Worm (Caenorhabditis elegans) whole organism, mixed stage, embryonic: ENCODE measurements around the gene Y54G2A.40.
A peak's percentile ranks its signal among the peaks of the same experiment; 100 is the strongest.

Experiments
- M03D4.4 ChIP-seq: sonication (generic microtip); optimal IDR thresholded peaks from 2 replicates; lab custom pipeline; 2017; ENCODE audit warnings: mild to moderate bottlenecking, missing genetic modification characterization, missing compliant biosample characterization
- bed-3 ChIP-seq: fragments of 200-800 bp; sonication (Bioruptor generic); optimal IDR thresholded peaks from 3 replicates; lab custom pipeline; 2018; ENCODE audit warnings: mild to moderate bottlenecking, missing genetic modification characterization, moderate library complexity, missing compliant biosample characterization
- ceh-39 ChIP-seq: fragments of 150-350 bp; optimal IDR thresholded peaks from 2 replicates; lab custom pipeline; 2014; ENCODE audit warnings: missing biosample characterization, missing genetic modification characterization
- ceh-83 ChIP-seq: fragments of 200-800 bp; sonication (Bioruptor generic); optimal IDR thresholded peaks from 2 replicates; lab custom pipeline; 2018; ENCODE audit warnings: mild to moderate bottlenecking, missing genetic modification characterization, missing compliant biosample characterization
- elt-1 ChIP-seq: sonication (generic microtip); optimal IDR thresholded peaks from 2 replicates; lab custom pipeline; 2017; ENCODE audit warnings: missing genetic modification characterization, mild to moderate bottlenecking, missing compliant biosample characterization, antibody characterized with exemption, moderate library complexity, borderline replicate concordance; ENCODE audit not compliant: insufficient read depth
- flh-1 ChIP-seq: fragments of 200-800 bp; sonication (Bioruptor generic); optimal IDR thresholded peaks from 2 replicates; lab custom pipeline; 2018; ENCODE audit warnings: mild to moderate bottlenecking, missing genetic modification characterization, moderate library complexity, missing compliant biosample characterization
- lin-13 ChIP-seq: fragments of 150-350 bp; optimal IDR thresholded peaks from 2 replicates; lab custom pipeline; 2014; ENCODE audit warnings: missing biosample characterization, missing genetic modification characterization
- lin-32 ChIP-seq: fragments of 200-800 bp; sonication (Bioruptor generic); optimal IDR thresholded peaks from 2 replicates; lab custom pipeline; 2018; ENCODE audit warnings: mild to moderate bottlenecking, missing genetic modification characterization, missing compliant biosample characterization
- lsy-2 ChIP-seq: fragments of 150-350 bp; optimal IDR thresholded peaks from 2 replicates; lab custom pipeline; 2014; ENCODE audit warnings: missing biosample characterization, missing genetic modification characterization
- nhr-12 ChIP-seq: fragments of 150-350 bp; optimal IDR thresholded peaks from 2 replicates; lab custom pipeline; 2014; ENCODE audit warnings: missing biosample characterization, missing genetic modification characterization
- nhr-2 ChIP-seq: fragments of 150-350 bp; optimal IDR thresholded peaks from 2 replicates; lab custom pipeline; 2014; ENCODE audit warnings: missing biosample characterization, missing genetic modification characterization
- nhr-237 ChIP-seq: fragments of 150-350 bp; optimal IDR thresholded peaks from 2 replicates; lab custom pipeline; 2014; ENCODE audit warnings: missing biosample characterization, missing genetic modification characterization
- nhr-76 ChIP-seq: sonication (generic microtip); optimal IDR thresholded peaks from 2 replicates; lab custom pipeline; 2017; ENCODE audit warnings: missing biosample characterization, missing genetic modification characterization
- snpc-4 ChIP-seq: fragments of 150-350 bp; optimal IDR thresholded peaks from 2 replicates; lab custom pipeline; 2014; ENCODE audit warnings: missing biosample characterization, missing genetic modification characterization
- tbx-8 ChIP-seq: fragments of 200-800 bp; sonication (Bioruptor generic); optimal IDR thresholded peaks from 2 replicates; lab custom pipeline; 2018; ENCODE audit warnings: mild to moderate bottlenecking, missing genetic modification characterization, moderate library complexity, missing compliant biosample characterization
- unc-120 ChIP-seq: sonication (generic microtip); optimal IDR thresholded peaks from 2 replicates; lab custom pipeline; 2017; ENCODE audit warnings: missing genetic modification characterization, missing compliant biosample characterization; ENCODE audit not compliant: poor library complexity, severe bottlenecking
- unc-39 ChIP-seq: fragments of 150-350 bp; optimal IDR thresholded peaks from 2 replicates; lab custom pipeline; 2014; ENCODE audit warnings: missing biosample characterization, missing genetic modification characterization
- unc-62 ChIP-seq: fragments of 150-350 bp; optimal IDR thresholded peaks from 2 replicates; lab custom pipeline; 2014; ENCODE audit warnings: missing biosample characterization, missing genetic modification reagents, missing genetic modification characterization

Y54G2A.40 gene

ce11 chrIV:2895986-2896660, 49.8 kb downstream of the Y54G2A.40 start:
- peak; percentile 20 for TF ChIP-seq lsy-2 (tag; lab: Kevin White, UChicago)

ce11 chrIV:2897644-2898160, 51.4 kb downstream of the Y54G2A.40 start, which contains the start of gene Y54G2A.36:
Gene Y54G2A.36, plus strand, starts transcription at chrIV:2897694.
- no peak for TF ChIP-seq ceh-83 (GFP tag; lab: Kevin White, UChicago)
- TF ChIP-seq unc-39 (tag; lab: Kevin White, UChicago) = no peak
- no peak for TF ChIP-seq snpc-4 (tag; lab: Kevin White, UChicago)
- no peak for TF ChIP-seq flh-1
- TF ChIP-seq elt-1 = no peak
- no peak for TF ChIP-seq unc-120 (tag; lab: Kevin White, UChicago)
- TF ChIP-seq lin-32 (GFP tag; lab: Kevin White, UChicago) = no peak
- TF ChIP-seq lin-13 (tag; lab: Kevin White, UChicago) = no peak
- TF ChIP-seq nhr-2 = no peak
- no peak for TF ChIP-seq M03D4.4 (tag; lab: Kevin White, UChicago)
- TF ChIP-seq nhr-237 (tag; lab: Kevin White, UChicago) = no peak
- no peak for TF ChIP-seq tbx-8 (GFP tag; lab: Kevin White, UChicago)
- TF ChIP-seq nhr-76 = no peak
- no peak for TF ChIP-seq unc-62 (GFP tag; lab: Kevin White, UChicago)
- TF ChIP-seq ceh-39 = no peak
- no peak for TF ChIP-seq nhr-12 (tag; lab: Kevin White, UChicago)
- no peak for TF ChIP-seq bed-3 (GFP tag; lab: Kevin White, UChicago)
